Worm (Caenorhabditis elegans) whole organism, L2 larva: ENCODE results near the gene mlc-7.
A peak's percentile ranks its signal among the peaks of the same experiment; 100 is the strongest.

Experiments used
- C34F6.9 ChIP-seq: fragments of 150-350 bp; optimal IDR thresholded peaks from 2 replicates; lab custom pipeline; 2014; ENCODE audit warnings: missing biosample characterization, missing genetic modification characterization
- R02D3.7 ChIP-seq: fragments of 150-350 bp; optimal IDR thresholded peaks from 2 replicates; lab custom pipeline; 2014; ENCODE audit warnings: missing biosample characterization, missing genetic modification characterization
- Y55F3AM.14 ChIP-seq: fragments of 200-800 bp; sonication (Bioruptor generic); optimal IDR thresholded peaks from 2 replicates; lab custom pipeline; 2018; ENCODE audit warnings: mild to moderate bottlenecking, missing genetic modification characterization, missing compliant biosample characterization
- ZK546.5 ChIP-seq: sonication (generic microtip); optimal IDR thresholded peaks from 2 replicates; lab custom pipeline; 2017; ENCODE audit warnings: missing biosample characterization, missing genetic modification characterization
- alr-1 ChIP-seq: fragments of 150-350 bp; optimal IDR thresholded peaks from 2 replicates; lab custom pipeline; 2014; ENCODE audit warnings: missing biosample characterization, missing genetic modification characterization
- ama-1 ChIP-seq: fragments of 150-350 bp; optimal IDR thresholded peaks from 2 replicates; lab custom pipeline; 2018; ENCODE audit warnings: inconsistent platforms
- blmp-1 ChIP-seq: sonication (generic microtip); optimal IDR thresholded peaks from 2 replicates; lab custom pipeline; 2017; ENCODE audit warnings: missing genetic modification characterization, mild to moderate bottlenecking, missing compliant biosample characterization, antibody characterized with exemption, moderate library complexity; ENCODE audit not compliant: insufficient read depth
- ceh-16 ChIP-seq: fragments of 150-350 bp; optimal IDR thresholded peaks from 2 replicates; lab custom pipeline; 2014; ENCODE audit warnings: missing biosample characterization, missing genetic modification characterization
- ceh-82 ChIP-seq: fragments of 150-350 bp; optimal IDR thresholded peaks from 2 replicates; lab custom pipeline; 2014; ENCODE audit warnings: missing biosample characterization, missing genetic modification characterization
- crh-2 ChIP-seq: sonication (generic microtip); optimal IDR thresholded peaks from 2 replicates; lab custom pipeline; 2017; ENCODE audit warnings: missing biosample characterization, missing genetic modification characterization
- dmd-4 ChIP-seq: sonication (generic microtip); optimal IDR thresholded peaks from 2 replicates; lab custom pipeline; 2017; ENCODE audit warnings: missing biosample characterization, missing genetic modification characterization
- egl-27 ChIP-seq: sonication (generic microtip); optimal IDR thresholded peaks from 3 replicates; lab custom pipeline; 2017; ENCODE audit warnings: missing biosample characterization, missing genetic modification reagents, missing genetic modification characterization
- elt-1 ChIP-seq: fragments of 150-350 bp; optimal IDR thresholded peaks from 2 replicates; lab custom pipeline; 2014; ENCODE audit warnings: missing biosample characterization, missing genetic modification characterization
- elt-3 ChIP-seq: sonication (generic microtip); optimal IDR thresholded peaks from 2 replicates; lab custom pipeline; 2017; ENCODE audit warnings: missing biosample characterization, missing genetic modification characterization
- gmeb-1 ChIP-seq: fragments of 150-350 bp; optimal IDR thresholded peaks from 2 replicates; lab custom pipeline; 2014; ENCODE audit warnings: missing biosample characterization, missing genetic modification characterization
- lin-11 ChIP-seq: fragments of 150-350 bp; sonication (generic microtip); optimal IDR thresholded peaks from 2 replicates; lab custom pipeline; 2014; ENCODE audit warnings: missing biosample characterization, missing genetic modification characterization, inconsistent platforms, mixed read lengths
- lin-13 ChIP-seq: fragments of 150-350 bp; optimal IDR thresholded peaks from 2 replicates; lab custom pipeline; 2014; ENCODE audit warnings: missing biosample characterization, missing genetic modification reagents, missing genetic modification characterization
- lin-39 ChIP-seq: fragments of 150-350 bp; optimal IDR thresholded peaks from 2 replicates; lab custom pipeline; 2014; ENCODE audit warnings: missing biosample characterization, missing genetic modification reagents, missing genetic modification characterization
- lsy-2 ChIP-seq, 2 experiments: fragments of 150-350 bp in 1 of 2; sonication (generic microtip) in 1 of 2; optimal IDR thresholded peaks; 2 replicates each; lab custom pipeline; 2014 to 2017; ENCODE audit warnings: missing biosample characterization in 2 of 2, missing genetic modification characterization in 2 of 2
- mab-5 ChIP-seq: fragments of 150-350 bp; optimal IDR thresholded peaks from 2 replicates; lab custom pipeline; 2014; ENCODE audit warnings: missing biosample characterization, missing genetic modification characterization
- mbf-1 ChIP-seq: sonication (generic microtip); optimal IDR thresholded peaks from 2 replicates; lab custom pipeline; 2017; ENCODE audit warnings: missing biosample characterization, missing genetic modification characterization
- mdl-1 ChIP-seq, 2 experiments: fragments of 150-350 bp in 1 of 2; sonication (generic microtip) in 1 of 2; optimal IDR thresholded peaks; 2 replicates each; lab custom pipeline; 2017; ENCODE audit warnings: missing biosample characterization in 2 of 2, missing genetic modification characterization in 2 of 2
- nhr-10 ChIP-seq: sonication (generic microtip); optimal IDR thresholded peaks from 2 replicates; lab custom pipeline; 2017; ENCODE audit warnings: missing biosample characterization, missing genetic modification characterization
- nhr-11 ChIP-seq: fragments of 150-350 bp; optimal IDR thresholded peaks from 2 replicates; lab custom pipeline; 2014; ENCODE audit warnings: missing biosample characterization, missing genetic modification characterization
- nhr-12 ChIP-seq: fragments of 150-350 bp; optimal IDR thresholded peaks from 2 replicates; lab custom pipeline; 2014; ENCODE audit warnings: missing biosample characterization, missing genetic modification characterization
- nhr-129 ChIP-seq: fragments of 150-350 bp; optimal IDR thresholded peaks from 2 replicates; lab custom pipeline; 2014; ENCODE audit warnings: missing biosample characterization, missing genetic modification characterization
- nhr-21 ChIP-seq: fragments of 150-350 bp; optimal IDR thresholded peaks from 2 replicates; lab custom pipeline; 2014; ENCODE audit warnings: missing biosample characterization, missing genetic modification characterization
- nhr-23 ChIP-seq: fragments of 150-350 bp; optimal IDR thresholded peaks from 2 replicates; lab custom pipeline; 2014; ENCODE audit warnings: missing biosample characterization, missing genetic modification reagents, missing genetic modification characterization
- nhr-237 ChIP-seq: fragments of 150-350 bp; optimal IDR thresholded peaks from 2 replicates; lab custom pipeline; 2014; ENCODE audit warnings: missing biosample characterization, missing genetic modification characterization
- nhr-25 ChIP-seq: fragments of 150-350 bp; sonication (generic microtip); optimal IDR thresholded peaks from 3 replicates; lab custom pipeline; 2014; ENCODE audit warnings: missing biosample characterization, missing genetic modification characterization
- nhr-6 ChIP-seq: fragments of 150-350 bp; optimal IDR thresholded peaks from 2 replicates; lab custom pipeline; 2014; ENCODE audit warnings: missing biosample characterization, missing genetic modification characterization
- nhr-77 ChIP-seq: fragments of 150-350 bp; optimal IDR thresholded peaks from 2 replicates; lab custom pipeline; 2014; ENCODE audit warnings: missing biosample characterization, missing genetic modification characterization
- peb-1 ChIP-seq: fragments of 150-350 bp; optimal IDR thresholded peaks from 2 replicates; lab custom pipeline; 2014; ENCODE audit warnings: missing biosample characterization, missing genetic modification characterization
- sem-4 ChIP-seq: fragments of 150-350 bp; optimal IDR thresholded peaks from 2 replicates; lab custom pipeline; 2014; ENCODE audit warnings: missing biosample characterization, missing genetic modification reagents, missing genetic modification characterization
- skn-1 ChIP-seq: sonication (generic microtip); optimal IDR thresholded peaks from 2 replicates; lab custom pipeline; 2017; ENCODE audit warnings: missing biosample characterization, missing genetic modification characterization
- sma-3 ChIP-seq: sonication (generic microtip); optimal IDR thresholded peaks from 2 replicates; lab custom pipeline; 2016; ENCODE audit warnings: missing genetic modification reagents, missing genetic modification characterization, missing compliant biosample characterization
- sma-9 ChIP-seq, 2 experiments: fragments of 150-350 bp in 1 of 2; sonication (generic microtip) in 1 of 2; optimal IDR thresholded peaks; 2 replicates each; lab custom pipeline; 2014 to 2016; ENCODE audit warnings: missing genetic modification characterization in 2 of 2, mild to moderate bottlenecking in 1 of 2, missing biosample characterization in 1 of 2, missing compliant biosample characterization in 1 of 2, missing genetic modification reagents in 1 of 2, moderate library complexity in 1 of 2
- snpc-4 ChIP-seq: fragments of 150-350 bp; optimal IDR thresholded peaks from 2 replicates; lab custom pipeline; 2014; ENCODE audit warnings: missing biosample characterization, missing genetic modification characterization
- unc-39 ChIP-seq: fragments of 150-350 bp; optimal IDR thresholded peaks from 2 replicates; lab custom pipeline; 2014; ENCODE audit warnings: missing biosample characterization, missing genetic modification characterization
- unc-55 ChIP-seq: fragments of 150-350 bp; sonication (generic microtip); optimal IDR thresholded peaks from 3 replicates; lab custom pipeline; 2014; ENCODE audit warnings: missing biosample characterization, missing genetic modification reagents, missing genetic modification characterization
- unc-62 ChIP-seq: fragments of 150-350 bp; optimal IDR thresholded peaks from 2 replicates; lab custom pipeline; 2014; ENCODE audit warnings: missing biosample characterization, missing genetic modification reagents, missing genetic modification characterization
- ztf-1 ChIP-seq: fragments of 200-800 bp; sonication (Bioruptor generic); conservative IDR thresholded peaks from 2 replicates; pipeline ENCODE4 v1.3.6; 2022; ENCODE audit warnings: missing genetic modification characterization, missing compliant biosample characterization
- ztf-11 ChIP-seq: sonication (generic microtip); optimal IDR thresholded peaks from 2 replicates; lab custom pipeline; 2017; ENCODE audit warnings: missing biosample characterization, missing genetic modification characterization
- ztf-4 ChIP-seq: fragments of 150-350 bp; optimal IDR thresholded peaks from 2 replicates; lab custom pipeline; 2014; ENCODE audit warnings: missing biosample characterization, missing genetic modification characterization

mlc-7 gene

ce11 chrIII:13771145-13771544 is 19.9 kb downstream of the mlc-7 start, which contains the start of the genes cyk-4 and pdr-1:
Gene cyk-4 (minus strand): TSS chrIII:13771224.
Gene pdr-1 (plus strand): TSS chrIII:13771513.
- TF ChIP-seq R02D3.7 (tag; lab: Kevin White, UChicago) = no peak
- TF ChIP-seq ztf-4 = no peak
- no peak for TF ChIP-seq egl-27 (tag; lab: Kevin White, UChicago)
- TF ChIP-seq unc-62 = no peak
- TF ChIP-seq ZK546.5 (tag; lab: Kevin White, UChicago) = no peak
- TF ChIP-seq snpc-4 (tag; lab: Kevin White, UChicago) = no peak
- no peak for TF ChIP-seq ztf-11 (tag; lab: Kevin White, UChicago)
- peak; percentile 77 for TF ChIP-seq unc-55
- no peak for TF ChIP-seq Y55F3AM.14 (GFP tag; lab: Kevin White, UChicago)
- TF ChIP-seq elt-3 (tag; lab: Kevin White, UChicago) = no peak
- TF ChIP-seq ceh-82 = no peak
- TF ChIP-seq sma-9 (GFP tag; optimal IDR thresholded peaks at IDR 0.05; lab: Kevin White, UChicago) = no peak
- no peak for TF ChIP-seq sma-9 (tag; optimal IDR thresholded peaks at IDR 0.05; lab: Kevin White, UChicago)
- TF ChIP-seq nhr-129 (tag; lab: Kevin White, UChicago) = peak; percentile 71
- no peak for TF ChIP-seq alr-1
- TF ChIP-seq nhr-21 = no peak
- TF ChIP-seq ztf-1 (GFP tag; lab: Robert Waterston, UW) = no peak
- no peak for TF ChIP-seq nhr-11 (tag; lab: Kevin White, UChicago)
- no peak for TF ChIP-seq nhr-77 (tag; lab: Kevin White, UChicago)
- peak; percentile 76 for TF ChIP-seq C34F6.9 (tag; lab: Kevin White, UChicago)
- TF ChIP-seq ceh-16 (tag; lab: Kevin White, UChicago) = no peak
- no peak for TF ChIP-seq ama-1 (lab: Kevin White, UChicago)
- no peak for TF ChIP-seq peb-1 (tag; lab: Kevin White, UChicago)
- TF ChIP-seq crh-2 = peak; percentile 57
- no peak for TF ChIP-seq unc-39
- no peak for TF ChIP-seq lin-39
- TF ChIP-seq nhr-25 (tag; lab: Kevin White, UChicago) = peak; percentile 28
- no peak for TF ChIP-seq nhr-23 (tag; lab: Kevin White, UChicago)
- TF ChIP-seq mbf-1 (tag; lab: Kevin White, UChicago) = no peak
- TF ChIP-seq lin-13 (GFP tag; lab: Kevin White, UChicago) = peak; percentile 74
- TF ChIP-seq nhr-12 (tag; lab: Kevin White, UChicago) = no peak
- no peak for TF ChIP-seq nhr-10
- peak; percentile 76 for TF ChIP-seq gmeb-1 (tag; lab: Kevin White, UChicago)
- peak; percentile 23 for TF ChIP-seq sma-3 (GFP tag; lab: Kevin White, UChicago)
- no peak for TF ChIP-seq elt-1 (tag; lab: Kevin White, UChicago)
- TF ChIP-seq mdl-1 (tag; optimal IDR thresholded peaks at IDR 0.05; lab: Kevin White, UChicago) = no peak
- no peak for TF ChIP-seq nhr-6 (tag; lab: Kevin White, UChicago)
- TF ChIP-seq skn-1 = no peak
- peak; percentile 44 for TF ChIP-seq lin-11 (tag; lab: Kevin White, UChicago)
- TF ChIP-seq nhr-237 (tag; lab: Kevin White, UChicago) = no peak
- peak; percentile 30 for TF ChIP-seq blmp-1
- no peak for TF ChIP-seq dmd-4 (tag; lab: Kevin White, UChicago)

- TF ChIP-seq egl-27 (tag; lab: Kevin White, UChicago) (no peak), nhr-11 (tag; lab: Kevin White, UChicago) (no peak), peb-1 (tag; lab: Kevin White, UChicago) (no peak), lin-39 (no peak), lsy-2 (tag; optimal IDR thresholded peaks at IDR 0.05; lab: Kevin White, UChicago) (no peak), C34F6.9 (tag; lab: Kevin White, UChicago) (no peak), nhr-77 (tag; lab: Kevin White, UChicago) (no peak), lin-13 (GFP tag; lab: Kevin White, UChicago) (no peak), sem-4 (tag; lab: Kevin White, UChicago) (no peak), mab-5 (tag; lab: Kevin White, UChicago) (no peak), nhr-23 (tag; lab: Kevin White, UChicago) (no peak), nhr-21 (no peak)
These were observed 21.6 kb downstream of the mlc-7 start, which contains the start of gene mdt-29 for ce11 chrIII:13772876-13773275. Gene mdt-29 (plus strand): TSS chrIII:13773176.
